Fruit fly (Drosophila melanogaster) whole organism, pupa: Measurements from ENCODE around the gene Amnionless.

Experiments
- CG13204 ChIP-seq: fragments of 200-800 bp; sonication (Bioruptor generic); optimal IDR thresholded peaks from 2 replicates; lab custom pipeline; 2018; ENCODE audit warnings: missing biosample characterization, mild to moderate bottlenecking, missing genetic modification characterization, moderate library complexity
- CG14655 ChIP-seq: fragments of 200-800 bp; sonication (Bioruptor generic); optimal IDR thresholded peaks from 3 replicates; lab custom pipeline; 2017; ENCODE audit warnings: mild to moderate bottlenecking, missing biosample characterization, missing genetic modification reagents, missing genetic modification characterization
- CG4496 ChIP-seq: fragments of 200-800 bp; sonication (Bioruptor generic); IDR thresholded peaks from 3 replicates; pipeline ENCODE4 v1.3.6; 2022; ENCODE audit warnings: missing biosample characterization, missing genetic modification characterization

DNA sequence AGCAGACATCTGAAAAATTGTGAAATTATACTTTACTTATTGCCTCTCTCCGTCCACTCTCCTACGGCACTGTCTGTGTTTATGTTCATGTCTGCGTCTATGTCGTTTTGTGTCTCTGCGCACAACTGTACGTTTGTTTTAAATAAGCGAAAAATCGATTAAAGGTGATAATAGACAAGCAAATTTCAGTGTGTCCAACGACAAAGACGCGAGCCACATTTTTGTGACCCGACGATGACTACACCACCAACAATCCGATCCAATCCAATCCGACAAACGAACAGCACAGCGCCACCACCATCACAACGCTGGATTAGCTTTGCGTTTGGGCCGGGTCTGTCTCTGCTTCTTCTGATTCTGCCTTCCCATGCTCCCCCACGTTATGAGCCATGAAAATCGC, 44.4 kb downstream of the Amnionless start:
- no peak for TF ChIP-seq CG4496 (GFP tag; lab: Robert Waterston, UW)
- TF ChIP-seq CG13204 (GFP tag; lab: Kevin White, UChicago), result no peak
- no peak for TF ChIP-seq CG14655 (GFP tag; lab: Kevin White, UChicago)
